Worm (Caenorhabditis elegans): ENCODE results near the gene nhr-178.

The nhr-178 gene

ce11 chrV:1631717-1632116 is 24.0 kb upstream of the nhr-178 start, which contains the start of gene irld-17:
Gene irld-17, plus strand, starts transcription at chrV:1632017.
- TF ChIP-seq ama-1 (optimal IDR thresholded peaks at IDR 0.05) (no peak), egl-27 (tag; optimal IDR thresholded peaks at IDR 0.05) (no peak), lin-15B (tag; optimal IDR thresholded peaks at IDR 0.05) (no peak), tbx-2 (tag; optimal IDR thresholded peaks at IDR 0.05) (no peak), nhr-77 (tag; optimal IDR thresholded peaks at IDR 0.05) (no peak), fos-1 (tag; optimal IDR thresholded peaks at IDR 0.05) (no peak), mml-1 (tag; optimal IDR thresholded peaks at IDR 0.05) (no peak), daf-12 (tag; optimal IDR thresholded peaks at IDR 0.05) (no peak), fkh-10 (GFP tag; optimal IDR thresholded peaks at IDR 0.05) (no peak), nhr-28 (tag; optimal IDR thresholded peaks at IDR 0.05) (no peak), lin-39 (tag; optimal IDR thresholded peaks at IDR 0.05) (no peak), ceh-28 (tag; optimal IDR thresholded peaks at IDR 0.05) (no peak), ceh-16 (tag; optimal IDR thresholded peaks at IDR 0.05) (no peak), aly-2 (tag; optimal IDR thresholded peaks at IDR 0.05) (no peak), sea-2 (GFP tag; optimal IDR thresholded peaks at IDR 0.05) (no peak), unc-62 (GFP tag; optimal IDR thresholded peaks at IDR 0.05) (no peak), nhr-43 (tag; optimal IDR thresholded peaks at IDR 0.05; ENCODE audit: poor library complexity, severe bottlenecking) (no peak), nhr-11 (tag; optimal IDR thresholded peaks at IDR 0.05) (no peak), nhr-67 (tag; optimal IDR thresholded peaks at IDR 0.05) (no peak)

ce11 chrV:1631148-1631547 is 23.4 kb upstream of the nhr-178 start, which contains the start of gene Y46H3D.8:
Gene Y46H3D.8, minus strand, starts transcription at chrV:1631248.
- TF ChIP-seq ceh-16 (tag; optimal IDR thresholded peaks at IDR 0.05), result no peak
- TF ChIP-seq nhr-28 (tag; optimal IDR thresholded peaks at IDR 0.05), result no peak
- TF ChIP-seq egl-27 (tag; optimal IDR thresholded peaks at IDR 0.05), result no peak
- no peak for TF ChIP-seq ceh-82 (tag; optimal IDR thresholded peaks at IDR 0.05)
- TF ChIP-seq mml-1 (tag; optimal IDR thresholded peaks at IDR 0.05), result no peak
- TF ChIP-seq egl-5 (tag; optimal IDR thresholded peaks at IDR 0.05), result no peak
- no peak for TF ChIP-seq zag-1 (tag; optimal IDR thresholded peaks at IDR 0.05)
- TF ChIP-seq R02D3.7 (tag; optimal IDR thresholded peaks at IDR 0.05), result no peak
- no peak for TF ChIP-seq lsy-12 (tag; optimal IDR thresholded peaks at IDR 0.05)
- no peak for TF ChIP-seq lin-39 (tag; optimal IDR thresholded peaks at IDR 0.05)
- no peak for TF ChIP-seq nhr-237 (tag; optimal IDR thresholded peaks at IDR 0.05)

- TF ChIP-seq ceh-82 (tag; optimal IDR thresholded peaks at IDR 0.05) (no peak), tbx-2 (tag; optimal IDR thresholded peaks at IDR 0.05) (no peak), fkh-2 (tag; optimal IDR thresholded peaks at IDR 0.05) (no peak), nhr-77 (tag; optimal IDR thresholded peaks at IDR 0.05) (peak; percentile 66), nhr-25 (tag; optimal IDR thresholded peaks at IDR 0.05) (no peak), ZK546.5 (tag; optimal IDR thresholded peaks at IDR 0.05) (peak; percentile 47), mdl-1 (tag; optimal IDR thresholded peaks at IDR 0.05) (no peak), pha-4 (tag; optimal IDR thresholded peaks at IDR 0.05) (peak; percentile 11), nhr-28 (tag; optimal IDR thresholded peaks at IDR 0.05) (peak; percentile 50), ceh-28 (tag; optimal IDR thresholded peaks at IDR 0.05) (no peak), skn-1 (tag; optimal IDR thresholded peaks at IDR 0.05) (no peak)
These were observed 21.6 kb upstream of the nhr-178 start, which contains the start of gene nhr-238 for ce11 chrV:1629329-1629728. Gene nhr-238, minus strand, starts transcription at chrV:1629432.

DNA sequence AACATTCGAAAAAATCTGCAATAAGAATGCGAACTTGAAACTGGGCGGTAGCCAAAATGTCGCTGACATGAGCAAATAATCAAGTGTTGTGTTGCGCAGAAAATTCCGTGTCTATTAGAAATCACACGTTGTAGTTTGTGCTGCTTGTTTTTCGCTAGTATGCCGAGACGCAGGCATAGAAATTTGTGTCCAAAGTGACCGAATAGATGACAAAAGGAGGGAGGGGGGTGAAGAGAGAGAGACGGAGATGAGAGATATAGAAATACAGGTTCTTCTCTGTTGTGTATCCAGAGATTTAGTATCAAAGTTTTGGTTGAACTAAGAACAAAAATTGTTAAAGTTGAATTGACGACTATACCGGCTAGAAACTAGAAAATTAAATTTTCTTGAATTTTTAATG is 19.5 kb upstream of the nhr-178 start:
- TF ChIP-seq nhr-25 (tag; optimal IDR thresholded peaks at IDR 0.05), result peak; percentile 57
- TF ChIP-seq pha-4 (tag; optimal IDR thresholded peaks at IDR 0.05), result peak; percentile 54
- TF ChIP-seq jun-1 (tag; optimal IDR thresholded peaks at IDR 0.05), result no peak
- peak; percentile 44 for TF ChIP-seq nhr-77 (tag; optimal IDR thresholded peaks at IDR 0.05)
- TF ChIP-seq lin-15B (tag; optimal IDR thresholded peaks at IDR 0.05), result no peak
- peak; percentile 49 for TF ChIP-seq nhr-23 (tag; optimal IDR thresholded peaks at IDR 0.05)
- TF ChIP-seq skn-1 (tag; optimal IDR thresholded peaks at IDR 0.05), result peak; percentile 39
- TF ChIP-seq nfya-1 (tag; optimal IDR thresholded peaks at IDR 0.05; ENCODE audit: insufficient read depth), result peak; percentile 18
- TF ChIP-seq ceh-9 (tag; optimal IDR thresholded peaks at IDR 0.05), result no peak
- TF ChIP-seq nhr-43 (tag; optimal IDR thresholded peaks at IDR 0.05; ENCODE audit: poor library complexity, severe bottlenecking), result peak; percentile 78

ce11 chrV:1626720-1627119 is 19.0 kb upstream of the nhr-178 start, which contains the start of gene nhr-237:
Gene nhr-237, minus strand, starts transcription at chrV:1626820.
- no peak for TF ChIP-seq ceh-16 (tag; optimal IDR thresholded peaks at IDR 0.05)
- peak; percentile 31 for TF ChIP-seq ZK546.5 (tag; optimal IDR thresholded peaks at IDR 0.05)

All from whole organism, L3 larva.